Worm (Caenorhabditis elegans): ENCODE results near the gene Y73F8A.32.

The Y73F8A.32 gene

ce11 chrIV:15471430-15471829 is 49.8 kb downstream of the Y73F8A.32 start, which contains the start of gene ntl-11 (continued):
- TF ChIP-seq F49E8.2 (tag; optimal IDR thresholded peaks at IDR 0.05; ENCODE audit: borderline replicate concordance) (peak; percentile 97), dve-1 (tag; optimal IDR thresholded peaks at IDR 0.05; ENCODE audit: insufficient read depth) (peak; percentile 99), dmd-6 (GFP tag; IDR thresholded peaks at IDR 0.05) (peak; percentile 96), F44E2.7 (GFP tag; IDR thresholded peaks at IDR 0.05) (0 out of 2 replicates have a peak, but pooled peaks have one; percentile 27), daf-12 (tag; optimal IDR thresholded peaks at IDR 0.05) (no peak), lir-3 (tag; optimal IDR thresholded peaks at IDR 0.05) (peak; percentile 56), fos-1 (tag; optimal IDR thresholded peaks at IDR 0.05) (no peak), spr-3 (GFP tag; optimal IDR thresholded peaks at IDR 0.05) (peak; percentile 93), nhr-48 (tag; optimal IDR thresholded peaks at IDR 0.05) (peak; percentile 90), egl-27 (tag; optimal IDR thresholded peaks at IDR 0.05) (no peak), F26F4.8 (GFP tag; conservative IDR thresholded peaks at IDR 0.05) (no peak), dmd-9 (GFP tag; IDR thresholded peaks at IDR 0.05) (peak; percentile 86), Y75B8A.6 (GFP tag; IDR thresholded peaks at IDR 0.05) (peak; percentile 88; the same call in 1 of the 2 replicates), madf-5 (GFP tag; IDR thresholded peaks at IDR 0.05) (no peak), nhr-77 (tag; optimal IDR thresholded peaks at IDR 0.05) (peak; percentile 91), skn-1 (tag; optimal IDR thresholded peaks at IDR 0.05) (peak; percentile 58), ZK546.5 (tag; optimal IDR thresholded peaks at IDR 0.05) (peak in 1 of 2 experiments; percentile 43), mdt-29 (GFP tag; IDR thresholded peaks at IDR 0.05) (peak; percentile 94), lin-13 (GFP tag; optimal IDR thresholded peaks at IDR 0.05) (peak; percentile 96), lsy-2 (tag; optimal IDR thresholded peaks at IDR 0.05) (peak; percentile 84 to 96), nhr-25 (tag; optimal IDR thresholded peaks at IDR 0.05; ENCODE audit: borderline replicate concordance, insufficient read depth) (peak; percentile 93), zip-11 (GFP tag; IDR thresholded peaks at IDR 0.05) (no peak), duxl-1 (tag; optimal IDR thresholded peaks at IDR 0.05; ENCODE audit: poor library complexity) (peak; percentile 97)
